Fruit fly (Drosophila melanogaster) Kc167 (cell line): ENCODE data around the gene CG46394.

ENCODE experiments used
- Myc ChIP-seq: fragments of >200 bp; optimal IDR thresholded peaks from 2 replicates; lab custom pipeline; 2017; ENCODE audit warnings: missing external identifiers
- Sin3A ChIP-seq: fragments of >200 bp; optimal IDR thresholded peaks from 2 replicates; lab custom pipeline; 2018; ENCODE audit warnings: missing external identifiers
- h ChIP-seq: fragments of >200 bp; optimal IDR thresholded peaks from 3 replicates; lab custom pipeline; 2018; ENCODE audit warnings: missing external identifiers
- insv ChIP-seq: fragments of >200 bp; optimal IDR thresholded peaks from 3 replicates; lab custom pipeline; 2018; ENCODE audit warnings: missing external identifiers
- psq ChIP-seq: fragments of >200 bp; optimal IDR thresholded peaks from 2 replicates; lab custom pipeline; 2017; ENCODE audit warnings: missing external identifiers
- ttk ChIP-seq: sonication (Bioruptor generic); optimal IDR thresholded peaks from 2 replicates; lab custom pipeline; 2017; ENCODE audit warnings: missing external identifiers

The CG46394 gene

dm6 chr3L:11599965-11600420 is at the start of gene CG46394, which contains the start of gene CG14137:
Gene CG46394, plus strand, starts transcription at chr3L:11600370.
Gene CG14137, minus strand, starts transcription at chr3L:11600065.
- TF ChIP-seq insv (lab: Kevin White, UChicago) (no peak), ttk (lab: Kevin White, UChicago) (no peak), Myc (lab: Kevin White, UChicago) (no peak)

DNA sequence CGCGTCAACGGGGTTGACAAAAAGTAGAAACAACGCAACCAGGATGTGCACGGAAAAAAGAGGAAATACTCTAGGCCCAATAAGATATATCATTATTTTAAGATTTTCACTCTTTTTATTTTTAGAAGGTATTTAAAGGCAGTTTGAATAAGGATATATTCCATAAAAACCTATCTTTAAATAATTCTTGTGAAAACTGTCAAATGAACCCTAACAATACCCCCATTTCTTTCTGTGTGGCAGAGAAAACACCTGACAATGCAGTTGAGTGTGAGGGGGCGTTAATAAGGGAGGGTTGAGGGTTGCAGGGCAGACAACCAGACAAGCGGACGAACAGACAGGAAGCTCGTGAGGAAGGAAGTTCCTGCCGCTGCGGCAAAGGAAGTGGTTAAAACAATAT is 48.2 kb upstream of the CG46394 start:
- no peak for TF ChIP-seq psq (lab: Kevin White, UChicago)
- TF ChIP-seq Sin3A (lab: Kevin White, UChicago): no peak
- TF ChIP-seq insv (lab: Kevin White, UChicago): no peak
- TF ChIP-seq Myc (lab: Kevin White, UChicago): no peak
- no peak for TF ChIP-seq h (lab: Kevin White, UChicago)
- no peak for TF ChIP-seq ttk (lab: Kevin White, UChicago)

DNA sequence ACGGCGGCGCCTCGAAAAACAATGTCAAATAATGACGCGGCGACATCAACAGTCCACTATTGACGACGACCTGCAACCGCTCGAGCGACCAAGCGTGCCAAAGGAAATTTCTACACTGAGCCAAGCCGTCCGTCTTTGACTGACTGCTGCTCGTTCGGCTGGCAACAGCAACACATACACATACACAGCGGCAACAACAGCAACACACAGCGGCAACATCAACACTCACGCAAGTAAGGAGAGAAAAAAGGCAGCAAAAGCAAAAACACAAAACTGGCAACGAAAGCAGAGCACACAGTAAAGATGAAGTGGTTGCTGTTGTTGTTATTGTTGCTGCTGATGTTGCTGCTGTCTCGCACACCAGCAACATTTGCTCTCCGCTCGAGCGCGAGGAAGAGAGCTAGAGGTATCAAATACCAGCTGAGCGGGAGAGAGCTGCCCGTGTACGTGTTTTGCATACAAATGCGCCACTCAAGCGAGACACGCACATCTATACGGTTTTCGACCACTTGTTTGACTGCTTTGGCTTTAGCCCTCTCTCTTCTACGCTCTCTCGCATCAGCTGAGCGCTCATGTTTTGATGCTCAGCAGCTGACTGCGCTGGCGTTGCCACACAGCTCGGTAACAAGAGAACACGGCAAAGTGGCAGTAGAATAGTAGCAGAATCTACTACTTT is 47.0 kb upstream of the CG46394 start:
- TF ChIP-seq ttk (lab: Kevin White, UChicago) (no peak), insv (lab: Kevin White, UChicago) (no peak), h (lab: Kevin White, UChicago) (no peak), Sin3A (lab: Kevin White, UChicago) (no peak)

DNA sequence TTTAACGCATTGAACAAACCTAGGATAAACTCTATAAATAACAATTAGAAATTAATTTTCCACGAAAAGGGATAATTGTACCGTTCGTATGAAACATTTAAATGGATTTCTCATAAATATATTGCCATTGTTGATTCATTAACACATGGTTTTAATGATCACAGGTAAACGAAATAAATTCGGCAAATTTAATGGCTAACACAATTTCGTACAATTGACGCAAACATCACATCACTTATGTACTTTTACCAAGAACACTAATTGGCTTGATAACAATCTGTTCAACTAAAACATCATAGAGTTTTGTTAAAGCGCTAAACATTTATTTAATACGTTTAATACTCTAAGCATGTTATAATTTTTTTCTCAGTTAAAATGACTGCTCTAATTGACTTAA is 46.5 kb upstream of the CG46394 start:
- no peak for TF ChIP-seq psq (lab: Kevin White, UChicago)
- no peak for TF ChIP-seq Myc (lab: Kevin White, UChicago)
- TF ChIP-seq h (lab: Kevin White, UChicago): no peak
- no peak for TF ChIP-seq insv (lab: Kevin White, UChicago)
- TF ChIP-seq ttk (lab: Kevin White, UChicago): no peak
- no peak for TF ChIP-seq Sin3A (lab: Kevin White, UChicago)

DNA sequence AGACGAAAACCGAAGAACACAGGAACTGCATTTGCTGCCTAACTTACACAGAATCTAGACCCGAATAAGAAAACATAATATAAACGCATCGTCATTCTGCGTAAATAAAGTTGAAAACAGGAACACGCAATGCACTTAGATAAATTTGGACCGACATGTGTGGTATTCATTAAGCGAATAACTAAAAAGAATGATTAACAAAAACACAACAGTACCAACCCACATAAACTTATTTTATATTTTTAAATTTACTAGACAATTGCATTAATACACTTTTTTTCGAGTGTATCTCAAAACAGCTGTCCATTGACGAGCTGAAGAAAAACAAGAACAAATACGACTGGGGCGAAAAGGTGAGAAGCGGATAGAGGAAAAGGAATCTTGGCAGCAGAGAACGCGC is 45.8 kb upstream of the CG46394 start:
- no peak for TF ChIP-seq Sin3A (lab: Kevin White, UChicago)
- TF ChIP-seq ttk (lab: Kevin White, UChicago): no peak
- TF ChIP-seq Myc (lab: Kevin White, UChicago): no peak
- no peak for TF ChIP-seq psq (lab: Kevin White, UChicago)
- no peak for TF ChIP-seq h (lab: Kevin White, UChicago)
- no peak for TF ChIP-seq insv (lab: Kevin White, UChicago)

dm6 chr3L:11554796-11555195 is 45.4 kb upstream of the CG46394 start:
- TF ChIP-seq ttk (lab: Kevin White, UChicago) (no peak), psq (lab: Kevin White, UChicago) (no peak), h (lab: Kevin White, UChicago) (no peak), Myc (lab: Kevin White, UChicago) (no peak), insv (lab: Kevin White, UChicago) (no peak), Sin3A (lab: Kevin White, UChicago) (no peak)

DNA sequence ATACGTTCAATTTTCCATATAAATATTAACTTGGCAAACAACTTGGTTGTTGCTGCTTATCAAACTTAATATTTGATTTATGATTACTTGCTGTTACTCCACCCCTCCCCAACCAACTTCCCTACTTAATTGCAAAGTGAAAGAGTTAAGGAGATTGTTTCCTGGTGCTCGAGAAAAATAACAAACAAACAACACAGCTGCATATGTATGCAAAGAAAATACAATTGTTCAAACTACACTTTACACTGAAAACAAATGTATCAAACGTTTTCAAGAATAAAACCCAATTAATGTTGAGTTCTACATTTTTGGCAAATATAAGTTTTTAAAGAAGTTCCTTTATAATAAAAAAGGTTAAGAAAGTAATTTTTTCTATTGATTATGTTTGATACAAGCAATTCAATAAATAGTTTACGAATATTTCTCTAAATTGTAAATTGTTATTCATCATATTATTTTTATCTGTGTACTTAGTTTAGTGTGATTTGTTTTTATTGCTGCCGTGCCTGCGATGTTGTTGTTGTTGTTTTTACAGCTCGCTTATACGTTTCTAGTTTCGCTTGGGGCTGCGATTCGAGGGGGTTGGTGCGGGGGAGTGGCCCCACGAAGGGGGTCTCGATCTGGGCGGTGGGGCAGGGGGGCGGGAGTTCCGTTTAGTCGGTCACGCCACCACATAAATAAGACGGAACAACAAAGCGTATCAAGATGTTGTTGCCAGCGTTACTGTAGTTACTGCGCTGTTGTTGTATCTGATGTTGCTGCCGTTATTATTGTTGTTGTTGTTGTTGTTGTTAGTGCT is 44.3 kb upstream of the CG46394 start:
- TF ChIP-seq Sin3A (lab: Kevin White, UChicago): no peak
- no peak for TF ChIP-seq insv (lab: Kevin White, UChicago)
- no peak for TF ChIP-seq h (lab: Kevin White, UChicago)
- TF ChIP-seq ttk (lab: Kevin White, UChicago): no peak
- TF ChIP-seq Myc (lab: Kevin White, UChicago): no peak
- no peak for TF ChIP-seq psq (lab: Kevin White, UChicago)

dm6 chr3L:11556637-11557036 is 43.5 kb upstream of the CG46394 start:
- TF ChIP-seq h (lab: Kevin White, UChicago): no peak
- TF ChIP-seq Myc (lab: Kevin White, UChicago): no peak
- TF ChIP-seq Sin3A (lab: Kevin White, UChicago): no peak
- no peak for TF ChIP-seq ttk (lab: Kevin White, UChicago)
- TF ChIP-seq insv (lab: Kevin White, UChicago): no peak

DNA sequence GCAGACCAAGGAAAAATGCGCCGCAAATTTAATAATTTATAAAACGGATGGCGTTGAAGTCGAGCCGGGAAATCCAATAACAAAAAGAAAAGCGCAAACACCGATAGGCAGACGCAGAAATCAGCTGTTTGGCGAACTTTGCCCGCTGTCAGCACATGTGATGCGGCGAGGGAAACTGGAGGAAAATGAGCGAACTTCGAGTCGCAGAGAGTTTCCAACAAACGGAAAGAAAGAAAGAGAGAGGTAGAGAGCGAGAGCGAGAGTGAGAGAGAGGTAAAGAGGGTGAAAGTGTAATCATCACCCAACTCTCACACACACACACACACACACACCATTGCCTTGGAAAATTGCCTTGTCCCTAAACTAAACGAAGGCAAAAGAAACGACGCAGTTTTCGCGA is 43.0 kb upstream of the CG46394 start:
- TF ChIP-seq Sin3A (lab: Kevin White, UChicago): no peak
- no peak for TF ChIP-seq insv (lab: Kevin White, UChicago)

- TF ChIP-seq ttk (lab: Kevin White, UChicago): no peak
- no peak for TF ChIP-seq psq (lab: Kevin White, UChicago)
- TF ChIP-seq Sin3A (lab: Kevin White, UChicago): no peak
- TF ChIP-seq h (lab: Kevin White, UChicago): no peak
- no peak for TF ChIP-seq insv (lab: Kevin White, UChicago)
- no peak for TF ChIP-seq Myc (lab: Kevin White, UChicago)
Observed at dm6 chr3L:11560885-11561284, 39.3 kb upstream of the CG46394 start.

DNA sequence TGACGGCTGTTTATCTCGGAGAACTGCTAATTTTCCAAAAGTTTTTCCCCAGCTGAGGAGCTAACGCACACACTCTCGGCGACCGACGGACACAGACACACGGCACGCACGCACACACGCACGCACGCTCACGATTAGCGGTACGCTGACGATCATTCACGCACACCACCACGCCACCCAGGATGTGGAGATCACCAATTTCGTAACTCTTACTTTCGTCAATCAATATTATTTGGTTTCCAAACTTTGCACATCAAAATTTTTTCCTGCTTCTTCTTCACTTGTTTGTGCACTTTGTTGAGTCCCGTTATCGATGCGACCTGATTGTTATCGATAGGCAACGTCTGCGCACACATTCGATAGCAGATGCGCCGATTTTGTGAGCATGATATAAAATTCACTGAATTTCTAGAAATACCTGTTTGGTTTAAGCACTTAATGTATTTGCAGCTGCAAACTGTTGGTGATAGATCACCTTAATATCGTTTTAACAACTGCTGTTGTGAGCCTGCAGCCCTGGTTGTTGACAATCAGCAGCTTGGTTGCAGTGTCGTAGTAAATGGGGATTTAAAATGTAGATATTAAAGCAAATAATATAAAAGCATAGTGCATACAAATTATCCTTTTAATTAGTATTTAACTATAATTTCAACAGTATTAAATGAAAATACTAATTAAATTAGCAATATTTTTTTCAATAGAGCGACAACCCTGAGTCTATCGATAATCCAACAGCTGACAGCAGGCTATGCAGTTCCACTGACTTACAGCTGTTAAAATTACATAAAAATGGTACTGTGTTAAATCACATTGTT is 38.0 kb upstream of the CG46394 start, which contains the start of the genes CG7394 and Mob2:
Gene CG7394 (plus strand): TSS at position 51 of the 815 bp plus-strand sequence.
Gene Mob2 (minus strand): TSS at position 288 of the 815 bp plus-strand sequence.
- no peak for TF ChIP-seq Myc (lab: Kevin White, UChicago)
- no peak for TF ChIP-seq ttk (lab: Kevin White, UChicago)
